Worm (Caenorhabditis elegans) whole organism, young adult: ENCODE measurements around the gene ubc-26.
A peak's percentile ranks its signal among the peaks of the same experiment; 100 is the strongest.

ENCODE experiments used
- C06A6.2 ChIP-seq: fragments of 200-800 bp; sonication (Bioruptor generic); conservative IDR thresholded peaks from 2 replicates; pipeline ENCODE4 v1.3.6; 2022; ENCODE audit warnings: missing genetic modification characterization, missing compliant biosample characterization
- C17E4.6 ChIP-seq: fragments of 200-800 bp; sonication (Bioruptor generic); IDR thresholded peaks from 2 replicates; pipeline ENCODE4 v1.3.6; 2022; ENCODE audit warnings: missing genetic modification reagents, missing genetic modification characterization, missing compliant biosample characterization
- F10E7.11 ChIP-seq: sonication (generic microtip); optimal IDR thresholded peaks from 2 replicates; lab custom pipeline; 2017; ENCODE audit warnings: mild to moderate bottlenecking, missing genetic modification characterization, moderate library complexity, missing compliant biosample characterization
- F39B2.1 ChIP-seq: fragments of 200-800 bp; sonication (Bioruptor generic); IDR thresholded peaks from 2 replicates; pipeline ENCODE4 v1.3.6; 2022; ENCODE audit warnings: missing genetic modification reagents, missing genetic modification characterization, missing compliant biosample characterization
- F52B5.7 ChIP-seq: sonication (generic microtip); optimal IDR thresholded peaks from 2 replicates; lab custom pipeline; 2016; ENCODE audit warnings: mild to moderate bottlenecking, missing genetic modification characterization, missing compliant biosample characterization
- T26A5.8 ChIP-seq: sonication (generic microtip); optimal IDR thresholded peaks from 2 replicates; lab custom pipeline; 2016; ENCODE audit warnings: missing genetic modification characterization, missing compliant biosample characterization
- Y53G8AR.9 ChIP-seq: fragments of 200-800 bp; sonication (Bioruptor generic); conservative IDR thresholded peaks from 2 replicates; pipeline ENCODE4 v1.3.6; 2022; ENCODE audit warnings: missing genetic modification reagents, missing genetic modification characterization, missing compliant biosample characterization
- Y56A3A.18 ChIP-seq: fragments of 200-800 bp; sonication (Bioruptor generic); IDR thresholded peaks from 2 replicates; pipeline ENCODE4 v1.3.6; 2022; ENCODE audit warnings: missing genetic modification reagents, missing genetic modification characterization, missing compliant biosample characterization
- ZK185.1 ChIP-seq: sonication (generic microtip); optimal IDR thresholded peaks from 2 replicates; lab custom pipeline; 2016; ENCODE audit warnings: mild to moderate bottlenecking, missing genetic modification characterization, missing compliant biosample characterization; ENCODE audit not compliant: poor library complexity, severe bottlenecking
- ama-1 ChIP-seq, 3 experiments: fragments of 150-350 bp in 1 of 3; sonication (generic microtip) in 2 of 3; optimal IDR thresholded peaks; 2 replicates each; lab custom pipeline; 2014 to 2018; ENCODE audit warnings: missing biosample characterization in 2 of 3, missing genetic modification characterization in 2 of 3, missing genetic modification reagents in 2 of 3
- aptf-3 ChIP-seq: fragments of 200-800 bp; sonication (Bioruptor generic); IDR thresholded peaks from 2 replicates; pipeline ENCODE4 v1.3.6; 2022; ENCODE audit warnings: missing genetic modification characterization, missing compliant biosample characterization
- athp-1 ChIP-seq: sonication (generic microtip); optimal IDR thresholded peaks from 2 replicates; lab custom pipeline; 2017; ENCODE audit warnings: mild to moderate bottlenecking, missing genetic modification characterization, missing compliant biosample characterization
- attf-5 ChIP-seq: fragments of 200-800 bp; sonication (Bioruptor generic); optimal IDR thresholded peaks from 2 replicates; lab custom pipeline; 2018; ENCODE audit warnings: mild to moderate bottlenecking, missing genetic modification characterization, missing compliant biosample characterization
- attf-6 ChIP-seq: fragments of 200-800 bp; sonication (Bioruptor generic); IDR thresholded peaks from 2 replicates; pipeline ENCODE4 v1.3.6; 2022; ENCODE audit warnings: missing genetic modification reagents, missing genetic modification characterization, missing compliant biosample characterization
- bed-1 ChIP-seq: fragments of 200-800 bp; sonication (Bioruptor generic); IDR thresholded peaks from 2 replicates; pipeline ENCODE4 v1.3.6; 2022; ENCODE audit warnings: missing genetic modification reagents, missing genetic modification characterization, missing compliant biosample characterization
- ceh-27 ChIP-seq: fragments of 200-800 bp; sonication (Bioruptor generic); optimal IDR thresholded peaks from 2 replicates; lab custom pipeline; 2018; ENCODE audit warnings: mild to moderate bottlenecking, missing genetic modification characterization, moderate library complexity, missing compliant biosample characterization
- ceh-58 ChIP-seq: fragments of 200-800 bp; sonication (Bioruptor generic); IDR thresholded peaks from 2 replicates; pipeline ENCODE4 v1.3.6; 2022; ENCODE audit warnings: missing genetic modification characterization, missing compliant biosample characterization
- ceh-79 ChIP-seq: sonication (generic microtip); optimal IDR thresholded peaks from 2 replicates; lab custom pipeline; 2017; ENCODE audit warnings: mild to moderate bottlenecking, missing genetic modification characterization, missing compliant biosample characterization
- ceh-91 ChIP-seq: fragments of 200-800 bp; sonication (Bioruptor generic); IDR thresholded peaks from 2 replicates; pipeline ENCODE4 v1.3.6; 2022; ENCODE audit warnings: missing genetic modification reagents, missing genetic modification characterization, missing compliant biosample characterization
- dpff-1 ChIP-seq: sonication (generic microtip); optimal IDR thresholded peaks from 2 replicates; lab custom pipeline; 2017; ENCODE audit warnings: mild to moderate bottlenecking, missing genetic modification characterization, missing compliant biosample characterization
- egl-44 ChIP-seq: fragments of 200-800 bp; sonication (Bioruptor generic); IDR thresholded peaks from 2 replicates; pipeline ENCODE4 v1.3.6; 2022; ENCODE audit warnings: missing genetic modification reagents, missing genetic modification characterization, missing compliant biosample characterization
- gei-17 ChIP-seq: fragments of 200-800 bp; sonication (Bioruptor generic); optimal IDR thresholded peaks from 2 replicates; lab custom pipeline; 2018; ENCODE audit warnings: mild to moderate bottlenecking, missing genetic modification characterization, missing compliant biosample characterization
- hlh-26 ChIP-seq: fragments of 200-800 bp; sonication (Bioruptor generic); conservative IDR thresholded peaks from 2 replicates; pipeline ENCODE4 v1.3.6; 2022; ENCODE audit warnings: missing genetic modification reagents, missing genetic modification characterization, missing compliant biosample characterization
- hmg-1.2 ChIP-seq: fragments of 200-800 bp; sonication (Bioruptor generic); IDR thresholded peaks from 2 replicates; pipeline ENCODE4 v1.3.6; 2022; ENCODE audit warnings: missing genetic modification reagents, missing genetic modification characterization, missing compliant biosample characterization
- hmg-20 ChIP-seq: fragments of 200-800 bp; sonication (Bioruptor generic); IDR thresholded peaks from 2 replicates; pipeline ENCODE4 v1.3.6; 2022; ENCODE audit warnings: missing genetic modification reagents, missing genetic modification characterization, missing compliant biosample characterization
- lag-1 ChIP-seq: fragments of 200-800 bp; sonication (Bioruptor generic); IDR thresholded peaks from 2 replicates; pipeline ENCODE4 v1.3.6; 2022; ENCODE audit warnings: missing genetic modification reagents, missing genetic modification characterization, missing compliant biosample characterization
- let-526 ChIP-seq: fragments of 200-800 bp; sonication (Bioruptor generic); IDR thresholded peaks from 2 replicates; pipeline ENCODE4 v1.3.6; 2022; ENCODE audit warnings: missing genetic modification reagents, missing genetic modification characterization, missing compliant biosample characterization
- lin-26 ChIP-seq: fragments of 200-800 bp; sonication (Bioruptor generic); IDR thresholded peaks from 2 replicates; pipeline ENCODE4 v1.3.6; 2022; ENCODE audit warnings: missing genetic modification reagents, missing genetic modification characterization, missing compliant biosample characterization
- lin-40 ChIP-seq: sonication (generic microtip); optimal IDR thresholded peaks from 2 replicates; lab custom pipeline; 2016; ENCODE audit warnings: missing genetic modification characterization, mild to moderate bottlenecking, missing compliant biosample characterization, missing genotype, missing genetic modification reagents
- lir-1 ChIP-seq: fragments of 200-800 bp; sonication (Bioruptor generic); conservative IDR thresholded peaks from 2 replicates; pipeline ENCODE4 v1.3.6; 2022; ENCODE audit warnings: missing genetic modification reagents, missing genetic modification characterization, missing compliant biosample characterization
- lsl-1 ChIP-seq: fragments of 200-800 bp; sonication (Bioruptor generic); optimal IDR thresholded peaks from 2 replicates; lab custom pipeline; 2018; ENCODE audit warnings: mild to moderate bottlenecking, missing genetic modification characterization, moderate library complexity, missing compliant biosample characterization
- madf-10 ChIP-seq: sonication (generic microtip); optimal IDR thresholded peaks from 2 replicates; lab custom pipeline; 2016; ENCODE audit warnings: mild to moderate bottlenecking, missing genetic modification characterization, missing compliant biosample characterization
- madf-6 ChIP-seq: fragments of 200-800 bp; sonication (Bioruptor generic); IDR thresholded peaks from 2 replicates; pipeline ENCODE4 v1.3.6; 2022; ENCODE audit warnings: missing genetic modification reagents, missing genetic modification characterization, missing compliant biosample characterization
- madf-8 ChIP-seq: fragments of 200-800 bp; sonication (Bioruptor generic); conservative IDR thresholded peaks from 2 replicates; pipeline ENCODE4 v1.3.6; 2022; ENCODE audit warnings: missing genetic modification reagents, missing genetic modification characterization, missing compliant biosample characterization
- mcd-1 ChIP-seq: fragments of 200-800 bp; sonication (Bioruptor generic); IDR thresholded peaks from 2 replicates; pipeline ENCODE4 v1.3.6; 2022; ENCODE audit warnings: missing genetic modification reagents, missing genetic modification characterization, missing compliant biosample characterization
- mel-28 ChIP-seq: sonication (generic microtip); optimal IDR thresholded peaks from 2 replicates; lab custom pipeline; 2016; ENCODE audit warnings: borderline replicate concordance, mild to moderate bottlenecking, missing genetic modification characterization, missing compliant biosample characterization
- repo-1 ChIP-seq: sonication (generic microtip); optimal IDR thresholded peaks from 2 replicates; lab custom pipeline; 2017; ENCODE audit warnings: mild to moderate bottlenecking, missing genetic modification characterization, missing compliant biosample characterization
- rpc-1 ChIP-seq, 2 experiments: fragments of 150-350 bp in 1 of 2; sonication (generic microtip) in 1 of 2; optimal IDR thresholded peaks; 2 replicates each; lab custom pipeline; 2014 to 2018; ENCODE audit warnings: missing biosample characterization in 1 of 2, missing genetic modification characterization in 1 of 2, missing genetic modification reagents in 1 of 2, missing genotype in 1 of 2
- snpc-1.1 ChIP-seq: sonication (generic microtip); optimal IDR thresholded peaks from 2 replicates; lab custom pipeline; 2017; ENCODE audit warnings: missing genetic modification characterization, mild to moderate bottlenecking, missing compliant biosample characterization, antibody characterized with exemption, moderate library complexity, missing genotype, missing genetic modification reagents; ENCODE audit not compliant: insufficient read depth
- snpc-3.4 ChIP-seq: sonication (generic microtip); optimal IDR thresholded peaks from 2 replicates; lab custom pipeline; 2017; ENCODE audit warnings: missing genetic modification characterization, mild to moderate bottlenecking, missing compliant biosample characterization, antibody characterized with exemption, moderate library complexity, missing genotype, missing genetic modification reagents
- tbp1 ChIP-seq: fragments of 200-800 bp; sonication (Bioruptor generic); optimal IDR thresholded peaks from 2 replicates; lab custom pipeline; 2018; ENCODE audit warnings: mild to moderate bottlenecking, missing genetic modification characterization, missing compliant biosample characterization
- tbx-9 ChIP-seq: sonication (generic microtip); optimal IDR thresholded peaks from 2 replicates; lab custom pipeline; 2016; ENCODE audit warnings: borderline replicate concordance, missing genetic modification characterization, inconsistent platforms, missing compliant biosample characterization
- unc-130 ChIP-seq: sonication (generic microtip); optimal IDR thresholded peaks from 2 replicates; lab custom pipeline; 2016; ENCODE audit warnings: missing genetic modification reagents, missing genetic modification characterization, missing compliant biosample characterization
- zfh-2 ChIP-seq: fragments of 200-800 bp; sonication (Bioruptor generic); conservative IDR thresholded peaks from 2 replicates; pipeline ENCODE4 v1.3.6; 2022; ENCODE audit warnings: missing genetic modification reagents, missing genetic modification characterization, missing compliant biosample characterization
- ztf-18 ChIP-seq: sonication (generic microtip); optimal IDR thresholded peaks from 2 replicates; lab custom pipeline; 2016; ENCODE audit warnings: missing genotype, mild to moderate bottlenecking, missing genetic modification characterization, missing compliant biosample characterization
- ztf-22 ChIP-seq: fragments of 200-800 bp; sonication (Bioruptor generic); optimal IDR thresholded peaks from 2 replicates; lab custom pipeline; 2018; ENCODE audit warnings: mild to moderate bottlenecking, missing genetic modification characterization, moderate library complexity, missing compliant biosample characterization
- ztf-26 ChIP-seq: sonication (generic microtip); optimal IDR thresholded peaks from 2 replicates; lab custom pipeline; 2017; ENCODE audit warnings: missing genetic modification characterization, missing compliant biosample characterization

Gene ubc-26

DNA sequence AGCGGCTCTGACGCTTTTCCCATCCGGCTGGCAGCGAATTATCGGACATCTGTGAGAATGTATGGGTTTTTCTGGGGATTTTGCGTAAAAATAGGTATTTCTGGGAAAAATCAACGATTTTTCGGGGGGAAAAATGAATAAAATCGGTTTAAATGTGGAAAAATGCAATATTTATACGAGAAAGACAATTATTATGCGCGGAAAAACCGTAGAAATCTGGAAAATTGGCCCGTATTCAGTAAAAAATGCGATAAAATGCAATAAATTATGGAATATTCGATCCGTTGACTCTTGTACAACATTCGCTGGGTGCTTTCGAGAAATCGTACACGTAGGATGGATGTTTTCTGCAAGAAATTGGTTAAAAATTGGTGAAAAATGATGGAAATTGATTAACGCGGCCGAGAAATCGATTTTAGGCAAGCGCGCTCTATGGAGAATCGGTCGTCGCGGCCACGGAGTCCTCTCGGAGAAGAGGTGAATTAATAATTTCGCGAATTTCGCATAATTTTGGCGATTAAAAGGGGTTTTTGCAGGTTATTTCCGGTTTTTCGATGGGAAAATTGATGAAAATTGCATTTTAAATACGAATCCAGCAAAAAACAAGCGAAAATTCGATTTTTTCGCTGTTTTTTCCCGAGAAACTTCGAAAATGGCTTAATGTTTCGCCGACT lies 11.1 kb downstream of the ubc-26 start, which contains the start of gene pinn-1 (continued):
- TF ChIP-seq let-526 (GFP tag; lab: Robert Waterston, UW), result peak; percentile 91
- TF ChIP-seq attf-6 (GFP tag; lab: Robert Waterston, UW), result no peak
- peak; percentile 68; the same call in 1 of the 2 replicates for TF ChIP-seq egl-44 (GFP tag; lab: Robert Waterston, UW)
- TF ChIP-seq tbp1 (GFP tag; lab: Kevin White, UChicago), result peak; percentile 66
- peak; percentile 66 for TF ChIP-seq lin-26 (GFP tag; lab: Robert Waterston, UW)
- no peak for TF ChIP-seq aptf-3
- peak; percentile 80 for TF ChIP-seq unc-130
- peak; percentile 69 for TF ChIP-seq ztf-26
- 0 out of 2 replicates have a peak, but pooled peaks have one; percentile 48 for TF ChIP-seq Y56A3A.18 (GFP tag; lab: Robert Waterston, UW)
- peak; percentile 59 for TF ChIP-seq ceh-79 (tag; lab: Kevin White, UChicago)
- no peak for TF ChIP-seq ceh-58 (GFP tag; lab: Robert Waterston, UW)
- TF ChIP-seq ceh-91, result peak; percentile 79
- TF ChIP-seq ama-1 (optimal IDR thresholded peaks at IDR 0.05; lab: Kevin White, UChicago), result no peak
- TF ChIP-seq ama-1 (GFP tag; optimal IDR thresholded peaks at IDR 0.05; lab: Kevin White, UChicago), result no peak
- TF ChIP-seq zfh-2 (GFP tag; lab: Robert Waterston, UW), result peak; percentile 49; the same call in 1 of the 2 replicates
- 0 out of 2 replicates have a peak, but pooled peaks have one; percentile 37 for TF ChIP-seq C17E4.6
- peak; percentile 75 for TF ChIP-seq attf-5 (GFP tag; lab: Kevin White, UChicago)
- TF ChIP-seq dpff-1, result no peak
- peak; percentile 8 for TF ChIP-seq ztf-18 (tag; lab: Kevin White, UChicago)
- TF ChIP-seq rpc-1 (optimal IDR thresholded peaks at IDR 0.05; lab: Kevin White, UChicago), result no peak
- TF ChIP-seq rpc-1 (tag; optimal IDR thresholded peaks at IDR 0.05; lab: Kevin White, UChicago), result no peak
- no peak; the same call in 1 of the 2 replicates for TF ChIP-seq lir-1
- TF ChIP-seq T26A5.8 (tag; lab: Kevin White, UChicago), result no peak
- TF ChIP-seq hlh-26 (GFP tag; lab: Robert Waterston, UW), result no peak
- no peak for TF ChIP-seq ZK185.1 (tag; lab: Kevin White, UChicago)
- TF ChIP-seq hmg-1.2 (GFP tag; lab: Robert Waterston, UW), result peak; percentile 58
- peak; percentile 17 for TF ChIP-seq snpc-1.1 (tag; lab: Kevin White, UChicago)
- no peak for TF ChIP-seq C06A6.2
- peak; percentile 99 for TF ChIP-seq mcd-1 (GFP tag; lab: Robert Waterston, UW)
- TF ChIP-seq repo-1, result peak; percentile 56
- peak; percentile 65 for TF ChIP-seq madf-8 (GFP tag; lab: Robert Waterston, UW)
- TF ChIP-seq hmg-20, result no peak
- TF ChIP-seq madf-6 (GFP tag; lab: Robert Waterston, UW), result peak; percentile 83
- TF ChIP-seq mel-28 (tag; lab: Kevin White, UChicago), result peak; percentile 66
- TF ChIP-seq F39B2.1 (GFP tag; lab: Robert Waterston, UW), result no peak
- no peak for TF ChIP-seq bed-1 (GFP tag; lab: Robert Waterston, UW)
- TF ChIP-seq lin-40 (tag; lab: Kevin White, UChicago), result peak; percentile 82
- TF ChIP-seq ztf-22 (GFP tag; lab: Kevin White, UChicago), result peak; percentile 30
- no peak for TF ChIP-seq gei-17 (GFP tag; lab: Kevin White, UChicago)
- no peak for TF ChIP-seq tbx-9 (tag; lab: Kevin White, UChicago)
- peak; percentile 96 for TF ChIP-seq ceh-27 (GFP tag; lab: Kevin White, UChicago)
- peak; percentile 69 for TF ChIP-seq madf-10 (tag; lab: Kevin White, UChicago)
- TF ChIP-seq athp-1 (tag; lab: Kevin White, UChicago), result peak; percentile 95
- peak; percentile 73 for TF ChIP-seq lsl-1 (GFP tag; lab: Kevin White, UChicago)
- no peak for TF ChIP-seq F10E7.11 (tag; lab: Kevin White, UChicago)
- TF ChIP-seq lag-1 (GFP tag; lab: Robert Waterston, UW), result no peak
- peak; percentile 31 for TF ChIP-seq snpc-3.4 (tag; lab: Kevin White, UChicago)
- peak; percentile 72 for TF ChIP-seq F52B5.7
- peak; percentile 87 for TF ChIP-seq Y53G8AR.9 (GFP tag; lab: Robert Waterston, UW)
